Worm (Caenorhabditis elegans): ENCODE data around the gene Y75B8A.6.

- TF ChIP-seq pha-4 (tag; optimal IDR thresholded peaks at IDR 0.05) = no peak
- no peak for TF ChIP-seq ceh-19 (GFP tag; optimal IDR thresholded peaks at IDR 0.05)
- TF ChIP-seq rnt-1 (tag; optimal IDR thresholded peaks at IDR 0.05) = no peak
- no peak for TF ChIP-seq nfya-1 (tag; optimal IDR thresholded peaks at IDR 0.05)
- TF ChIP-seq elt-2 (tag; optimal IDR thresholded peaks at IDR 0.05) = no peak
- TF ChIP-seq C08G9.2 (tag; optimal IDR thresholded peaks at IDR 0.05) = no peak
- no peak for TF ChIP-seq fkh-10 (GFP tag; optimal IDR thresholded peaks at IDR 0.05)
Observed at ce11 chrIII:12077456-12077855, 52.7 kb downstream of the Y75B8A.6 start, which contains the start of gene php-3.
